Worm (Caenorhabditis elegans): ENCODE measurements around the gene W04G3.11.

ce11 chrX:11060940-11061339, 28.1 kb upstream of the W04G3.11 start:
- TF ChIP-seq snpc-1.3 (tag; optimal IDR thresholded peaks at IDR 0.05; ENCODE audit: insufficient read depth) (no peak), die-1 (tag; optimal IDR thresholded peaks at IDR 0.05) (no peak), unc-130 (GFP tag; optimal IDR thresholded peaks at IDR 0.05) (no peak), ama-1 (optimal IDR thresholded peaks at IDR 0.05) (no peak), ama-1 (GFP tag; optimal IDR thresholded peaks at IDR 0.05) (no peak), F57A8.1 (GFP tag; optimal IDR thresholded peaks at IDR 0.05) (no peak), bed-2 (GFP tag; IDR thresholded peaks at IDR 0.05) (no peak), dpl-1 (GFP tag; optimal IDR thresholded peaks at IDR 0.05) (no peak), C17E4.6 (GFP tag; IDR thresholded peaks at IDR 0.05) (no peak)
